Fruit fly (Drosophila melanogaster) whole organism, adult: ENCODE measurements around the gene CG7126.

ENCODE experiments used
- CG11617 ChIP-seq: fragments of 200-800 bp; sonication (Bioruptor generic); optimal IDR thresholded peaks from 2 replicates; lab custom pipeline; 2017; ENCODE audit warnings: mild to moderate bottlenecking, missing biosample characterization, missing genetic modification reagents, missing genetic modification characterization
- CG1620 ChIP-seq: fragments of 200-800 bp; sonication (Bioruptor generic); optimal IDR thresholded peaks from 2 replicates; lab custom pipeline; 2016; ENCODE audit warnings: missing biosample characterization, missing genetic modification characterization
- CG33017 ChIP-seq: fragments of 200-800 bp; sonication (Bioruptor generic); optimal IDR thresholded peaks from 2 replicates; lab custom pipeline; 2018; ENCODE audit warnings: missing biosample characterization, mild to moderate bottlenecking, missing genetic modification characterization, moderate library complexity
- CG5204 ChIP-seq: fragments of 200-800 bp; sonication (Bioruptor generic); optimal IDR thresholded peaks from 2 replicates; lab custom pipeline; 2016; ENCODE audit warnings: missing biosample characterization, missing genetic modification characterization
- Crg-1 ChIP-seq: fragments of 200-800 bp; sonication (Bioruptor generic); optimal IDR thresholded peaks from 2 replicates; lab custom pipeline; 2016; ENCODE audit warnings: missing biosample characterization, missing genetic modification characterization
- cic ChIP-seq: fragments of 200-800 bp; sonication (Bioruptor generic); optimal IDR thresholded peaks from 2 replicates; lab custom pipeline; 2017; ENCODE audit warnings: missing biosample characterization, mild to moderate bottlenecking, missing genetic modification characterization, moderate library complexity
- kay ChIP-seq: fragments of 200-800 bp; sonication (Bioruptor generic); peaks from one replicate; lab custom pipeline; 2016; ENCODE audit warnings: missing biosample characterization, missing genetic modification characterization, borderline replicate concordance
- ovo ChIP-seq: fragments of 200-800 bp; sonication (Bioruptor generic); optimal IDR thresholded peaks from 2 replicates; lab custom pipeline; 2016; ENCODE audit warnings: missing biosample characterization, missing genetic modification characterization
- tj ChIP-seq: fragments of 200-800 bp; sonication (Bioruptor generic); optimal IDR thresholded peaks from 3 replicates; lab custom pipeline; 2017; ENCODE audit warnings: missing biosample characterization, mild to moderate bottlenecking, missing genetic modification characterization, moderate library complexity

dm6 chr3R:18310766-18311367, 8.2 kb upstream of the CG7126 start:
- TF ChIP-seq tj (GFP tag; lab: Kevin White, UChicago) = no peak
- TF ChIP-seq ovo (GFP tag; lab: Kevin White, UChicago) = no peak
- no peak for TF ChIP-seq CG11617 (GFP tag; lab: Kevin White, UChicago)
- TF ChIP-seq cic (GFP tag; lab: Kevin White, UChicago) = no peak
- TF ChIP-seq CG1620 (GFP tag; lab: Kevin White, UChicago) = no peak
- no peak for TF ChIP-seq kay (GFP tag; lab: Kevin White, UChicago)
- TF ChIP-seq Crg-1 = no peak
- no peak for TF ChIP-seq CG5204
- TF ChIP-seq CG33017 (tag; lab: Kevin White, UChicago) = no peak
